Worm (Caenorhabditis elegans): Measurements from ENCODE around the gene nlp-11.
"Not testable (repeated sequence)": the region's sequence is repeated elsewhere in the genome, so short reads cannot be mapped to it uniquely, and the experiment has no call there.

Gene nlp-11

ce11 chrII:9691839-9692238, at the start of gene nlp-11:
Gene nlp-11, minus strand, starts transcription at chrII:9691939.
- no peak for TF ChIP-seq ref-1 (GFP tag; conservative IDR thresholded peaks at IDR 0.05)
- TF ChIP-seq med-1 (GFP tag; optimal IDR thresholded peaks at IDR 0.05; ENCODE audit: insufficient read depth), result no peak
- no peak for TF ChIP-seq klf-2 (GFP tag; conservative IDR thresholded peaks at IDR 0.05)
- TF ChIP-seq cog-1 (tag; optimal IDR thresholded peaks at IDR 0.05), result no peak
- no peak for TF ChIP-seq T22C8.4 (GFP tag; IDR thresholded peaks at IDR 0.05)
- TF ChIP-seq flt-1 (GFP tag; IDR thresholded peaks at IDR 0.05), result no peak
- no peak for TF ChIP-seq ztf-29 (GFP tag; IDR thresholded peaks at IDR 0.05)
- no peak for TF ChIP-seq ztf-23 (GFP tag; IDR thresholded peaks at IDR 0.05)
- TF ChIP-seq tab-1 (GFP tag; IDR thresholded peaks at IDR 0.05), result no peak

- TF ChIP-seq ztf-29 (GFP tag; IDR thresholded peaks at IDR 0.05), result no peak
- TF ChIP-seq T22C8.4 (GFP tag; IDR thresholded peaks at IDR 0.05), result no peak
- TF ChIP-seq ztf-23 (GFP tag; IDR thresholded peaks at IDR 0.05), result no peak
- TF ChIP-seq flt-1 (GFP tag; IDR thresholded peaks at IDR 0.05), result no peak
- no peak for TF ChIP-seq klf-2 (GFP tag; conservative IDR thresholded peaks at IDR 0.05)
- no peak for TF ChIP-seq cog-1 (tag; optimal IDR thresholded peaks at IDR 0.05)
These were observed 49.7 kb upstream of the nlp-11 start for ce11 chrII:9741400-9741799.

- TF ChIP-seq cog-1 (tag; optimal IDR thresholded peaks at IDR 0.05) (no peak), ref-1 (GFP tag; conservative IDR thresholded peaks at IDR 0.05) (no peak), tab-1 (GFP tag; IDR thresholded peaks at IDR 0.05) (no peak), klf-2 (GFP tag; conservative IDR thresholded peaks at IDR 0.05) (no peak), flt-1 (GFP tag; IDR thresholded peaks at IDR 0.05) (no peak), med-1 (GFP tag; optimal IDR thresholded peaks at IDR 0.05; ENCODE audit: insufficient read depth) (no peak), T22C8.4 (GFP tag; IDR thresholded peaks at IDR 0.05) (no peak), ztf-29 (GFP tag; IDR thresholded peaks at IDR 0.05) (no peak), ztf-23 (GFP tag; IDR thresholded peaks at IDR 0.05) (no peak)
These were observed 48.8 kb upstream of the nlp-11 start for ce11 chrII:9740552-9740951.

- TF ChIP-seq med-1 (GFP tag; optimal IDR thresholded peaks at IDR 0.05; ENCODE audit: insufficient read depth) (no peak), tab-1 (GFP tag; IDR thresholded peaks at IDR 0.05) (no peak), flt-1 (GFP tag; IDR thresholded peaks at IDR 0.05) (no peak), cog-1 (tag; optimal IDR thresholded peaks at IDR 0.05) (no peak), ztf-23 (GFP tag; IDR thresholded peaks at IDR 0.05) (no peak), ref-1 (GFP tag; conservative IDR thresholded peaks at IDR 0.05) (no peak), klf-2 (GFP tag; conservative IDR thresholded peaks at IDR 0.05) (no peak), ztf-29 (GFP tag; IDR thresholded peaks at IDR 0.05) (no peak), T22C8.4 (GFP tag; IDR thresholded peaks at IDR 0.05) (no peak)
These were observed 47.1 kb upstream of the nlp-11 start for ce11 chrII:9738820-9739219.

- TF ChIP-seq flt-1 (GFP tag; IDR thresholded peaks at IDR 0.05), result no peak
- no peak for TF ChIP-seq T22C8.4 (GFP tag; IDR thresholded peaks at IDR 0.05)
- no peak for TF ChIP-seq klf-2 (GFP tag; conservative IDR thresholded peaks at IDR 0.05)
- no peak for TF ChIP-seq med-1 (GFP tag; optimal IDR thresholded peaks at IDR 0.05; ENCODE audit: insufficient read depth)
- no peak for TF ChIP-seq ztf-29 (GFP tag; IDR thresholded peaks at IDR 0.05)
- TF ChIP-seq ref-1 (GFP tag; conservative IDR thresholded peaks at IDR 0.05), result no peak
- TF ChIP-seq tab-1 (GFP tag; IDR thresholded peaks at IDR 0.05), result no peak
These were observed 44.0 kb upstream of the nlp-11 start for ce11 chrII:9735785-9736184.

ce11 chrII:9731810-9732209, 40.1 kb upstream of the nlp-11 start, which contains the start of gene mab-3:
Gene mab-3, plus strand, starts transcription at chrII:9732137.
- TF ChIP-seq ztf-23 (GFP tag; IDR thresholded peaks at IDR 0.05); cog-1 (tag; optimal IDR thresholded peaks at IDR 0.05); flt-1 (GFP tag; IDR thresholded peaks at IDR 0.05): not testable (repeated sequence)

ce11 chrII:9729866-9730265, 38.1 kb upstream of the nlp-11 start:
- TF ChIP-seq klf-2 (GFP tag; conservative IDR thresholded peaks at IDR 0.05), result no peak
- TF ChIP-seq med-1 (GFP tag; optimal IDR thresholded peaks at IDR 0.05; ENCODE audit: insufficient read depth), result no peak
- no peak for TF ChIP-seq flt-1 (GFP tag; IDR thresholded peaks at IDR 0.05)
- TF ChIP-seq cog-1 (tag; optimal IDR thresholded peaks at IDR 0.05), result no peak
- no peak for TF ChIP-seq ref-1 (GFP tag; conservative IDR thresholded peaks at IDR 0.05)

- TF ChIP-seq cog-1 (tag; optimal IDR thresholded peaks at IDR 0.05), result no peak
These were observed 37.5 kb upstream of the nlp-11 start for ce11 chrII:9729196-9729595.

- TF ChIP-seq T22C8.4 (GFP tag; IDR thresholded peaks at IDR 0.05) (no peak), med-1 (GFP tag; optimal IDR thresholded peaks at IDR 0.05; ENCODE audit: insufficient read depth) (no peak), klf-2 (GFP tag; conservative IDR thresholded peaks at IDR 0.05) (no peak), cog-1 (tag; optimal IDR thresholded peaks at IDR 0.05) (no peak), ref-1 (GFP tag; conservative IDR thresholded peaks at IDR 0.05) (no peak), ztf-29 (GFP tag; IDR thresholded peaks at IDR 0.05) (no peak), tab-1 (GFP tag; IDR thresholded peaks at IDR 0.05) (no peak), flt-1 (GFP tag; IDR thresholded peaks at IDR 0.05) (no peak)
These were observed 36.8 kb upstream of the nlp-11 start for ce11 chrII:9728506-9728905.

ce11 chrII:9727192-9727699, 35.5 kb upstream of the nlp-11 start:
- no peak for TF ChIP-seq flt-1 (GFP tag; IDR thresholded peaks at IDR 0.05)
- no peak for TF ChIP-seq tab-1 (GFP tag; IDR thresholded peaks at IDR 0.05)
- TF ChIP-seq med-1 (GFP tag; optimal IDR thresholded peaks at IDR 0.05; ENCODE audit: insufficient read depth), result no peak

ce11 chrII:9725056-9725455, 33.3 kb upstream of the nlp-11 start:
- no peak for TF ChIP-seq klf-2 (GFP tag; conservative IDR thresholded peaks at IDR 0.05)
- TF ChIP-seq tab-1 (GFP tag; IDR thresholded peaks at IDR 0.05), result no peak
- no peak for TF ChIP-seq ref-1 (GFP tag; conservative IDR thresholded peaks at IDR 0.05)
- no peak for TF ChIP-seq cog-1 (tag; optimal IDR thresholded peaks at IDR 0.05)
- no peak for TF ChIP-seq flt-1 (GFP tag; IDR thresholded peaks at IDR 0.05)
- no peak for TF ChIP-seq ztf-23 (GFP tag; IDR thresholded peaks at IDR 0.05)
- TF ChIP-seq T22C8.4 (GFP tag; IDR thresholded peaks at IDR 0.05), result no peak
- TF ChIP-seq ztf-29 (GFP tag; IDR thresholded peaks at IDR 0.05), result no peak
- TF ChIP-seq med-1 (GFP tag; optimal IDR thresholded peaks at IDR 0.05; ENCODE audit: insufficient read depth), result no peak
